Fruit fly (Drosophila melanogaster): ENCODE results near the gene vir-1.

dm6 chr2L:12374546-12375081 is 48.6 kb downstream of the vir-1 start:
- TF ChIP-seq tai (GFP tag; optimal IDR thresholded peaks at IDR 0.05) (no peak), CG32264 (GFP tag; optimal IDR thresholded peaks at IDR 0.05) (no peak), lola (GFP tag; optimal IDR thresholded peaks at IDR 0.05) (no peak), usp (GFP tag; optimal IDR thresholded peaks at IDR 0.05) (no peak), Myc (optimal IDR thresholded peaks at IDR 0.05) (no peak), dsf (GFP tag; optimal IDR thresholded peaks at IDR 0.05; ENCODE audit: borderline replicate concordance) (no peak), Mio (GFP tag; optimal IDR thresholded peaks at IDR 0.05) (no peak), psq (GFP tag; optimal IDR thresholded peaks at IDR 0.05) (no peak), br (GFP tag; optimal IDR thresholded peaks at IDR 0.05) (no peak), Hr78 (GFP tag; optimal IDR thresholded peaks at IDR 0.05) (no peak), dmrt93B (GFP tag; optimal IDR thresholded peaks at IDR 0.05) (no peak)

Data from whole organism, wandering third instar larva.